Worm (Caenorhabditis elegans): ENCODE measurements around the gene flp-1.

DNA sequence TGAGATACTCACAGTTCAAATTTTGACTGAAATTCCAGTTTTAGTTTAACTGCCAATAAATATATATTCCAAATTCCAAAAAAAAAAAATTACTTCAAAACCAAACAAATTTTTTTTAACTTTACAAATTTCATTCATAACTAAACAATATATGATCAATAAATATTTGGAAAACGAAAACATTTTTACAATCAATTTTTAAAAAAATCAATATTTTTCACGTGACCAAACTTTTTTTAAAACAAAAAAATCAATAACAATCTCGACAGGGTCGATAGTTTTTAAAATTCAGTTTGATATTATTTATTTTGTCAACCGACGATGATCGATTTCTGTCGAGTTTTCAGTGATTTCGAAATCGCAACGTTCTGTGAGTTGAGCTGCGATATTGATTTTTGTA lies 5.7 kb downstream of the flp-1 start, which contains the start of gene F23B2.7:
- no peak for TF ChIP-seq attf-6 (GFP tag; IDR thresholded peaks at IDR 0.05)
- no peak for TF ChIP-seq T26A5.8 (tag; optimal IDR thresholded peaks at IDR 0.05)
